Worm (Caenorhabditis elegans) whole organism, L4/young adult: ENCODE results near the gene F23H11.7.

ENCODE experiments used
- W03F9.2 ChIP-seq: fragments of 150-350 bp; optimal IDR thresholded peaks from 2 replicates; lab custom pipeline; 2014; ENCODE audit warnings: missing biosample characterization, missing genetic modification characterization
- dao-5 ChIP-seq: sonication (generic microtip); optimal IDR thresholded peaks from 2 replicates; lab custom pipeline; 2016; ENCODE audit warnings: missing genotype, missing genetic modification characterization, moderate library complexity, missing compliant biosample characterization
- him-1 ChIP-seq: sonication (generic microtip); optimal IDR thresholded peaks from 2 replicates; lab custom pipeline; 2016; ENCODE audit warnings: missing genotype, missing genetic modification reagents, missing genetic modification characterization, missing compliant biosample characterization

DNA sequence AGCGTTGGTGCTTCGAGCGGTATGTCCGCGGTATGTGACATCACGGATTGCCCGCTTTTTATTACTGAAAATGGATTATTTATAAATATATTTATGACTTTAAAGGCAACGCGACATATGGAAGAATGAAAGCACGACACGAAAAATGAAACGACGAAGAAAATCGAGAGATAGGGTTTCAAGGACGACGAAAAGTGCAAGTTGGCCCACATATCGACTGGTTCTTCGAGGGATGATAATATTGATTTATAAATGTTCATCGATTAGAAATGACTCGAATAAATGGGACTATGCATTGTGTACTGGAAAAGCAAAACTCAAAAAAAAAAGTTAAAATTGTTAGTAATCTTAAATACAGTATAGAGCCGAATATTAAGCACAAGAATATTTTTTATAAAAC lies 32.5 kb downstream of the F23H11.7 start, which contains the start of gene zer-1:
- no peak for TF ChIP-seq him-1 (tag; lab: Kevin White, UChicago)
- no peak for TF ChIP-seq dao-5
- TF ChIP-seq W03F9.2, result no peak
